Worm (Caenorhabditis elegans): ENCODE results near the gene glrx-3.

DNA sequence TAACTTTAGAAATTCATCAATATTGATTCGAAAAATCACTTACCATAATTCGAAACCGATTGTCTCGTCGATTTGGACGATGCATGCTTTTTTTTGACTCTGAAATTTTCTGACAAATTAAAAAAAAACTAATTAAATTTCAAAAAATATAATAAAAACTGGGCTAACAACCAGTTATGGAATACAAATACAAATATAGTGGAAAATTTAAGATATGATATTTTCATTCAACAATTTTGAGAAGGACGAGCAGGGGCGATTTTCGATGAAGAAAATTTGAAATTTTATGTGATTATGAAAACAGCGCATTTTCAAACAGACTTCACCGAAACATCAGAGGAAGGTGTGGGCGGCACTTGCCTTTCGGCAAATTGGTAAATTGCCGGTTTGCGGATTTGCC, 41.2 kb upstream of the glrx-3 start, which contains the start of gene F13A2.1:
- TF ChIP-seq ama-1 (optimal IDR thresholded peaks at IDR 0.05) (no peak), flt-1 (GFP tag; IDR thresholded peaks at IDR 0.05) (no peak), pes-1 (GFP tag; IDR thresholded peaks at IDR 0.05) (no peak), B0310.2 (tag; optimal IDR thresholded peaks at IDR 0.05) (no peak), hmbx-1 (tag; optimal IDR thresholded peaks at IDR 0.05) (no peak), aly-1 (tag; optimal IDR thresholded peaks at IDR 0.05) (no peak), scrt-1 (GFP tag; IDR thresholded peaks at IDR 0.05) (no peak), hnd-1 (tag; optimal IDR thresholded peaks at IDR 0.05) (no peak)

Measured in whole organism, early embryonic.